Worm (Caenorhabditis elegans): ENCODE measurements around the gene dph-5.
A peak's percentile ranks its signal among the peaks of the same experiment; 100 is the strongest.

Gene dph-5

ce11 chrII:11305627-11306449, 44.2 kb upstream of the dph-5 start, which contains the start of gene rsf-1 (continued):
- no peak for TF ChIP-seq dmd-6 (GFP tag; IDR thresholded peaks at IDR 0.05)
- TF ChIP-seq lin-38 (GFP tag; IDR thresholded peaks at IDR 0.05), result peak; percentile 40; the same call in 1 of the 2 replicates

DNA sequence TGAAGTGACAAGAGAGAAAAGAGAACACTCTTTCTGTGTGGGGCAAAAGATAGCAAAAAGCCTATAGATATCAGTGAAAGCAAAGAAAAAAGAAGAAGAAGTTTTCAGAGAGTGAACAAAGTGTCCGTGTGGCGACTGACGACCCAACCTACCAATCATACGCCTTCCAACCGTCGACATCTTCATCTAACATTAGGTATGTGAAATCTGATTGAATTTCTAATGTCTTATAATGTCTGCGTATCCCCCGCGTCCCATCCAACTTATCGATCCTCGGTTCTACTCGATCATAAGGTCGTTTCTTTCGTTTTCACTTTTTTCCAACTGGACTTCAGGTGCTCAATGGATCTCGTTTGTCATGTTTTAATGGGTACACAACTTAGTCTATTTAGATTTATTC, 42.7 kb upstream of the dph-5 start:
- TF ChIP-seq attf-4 (tag; optimal IDR thresholded peaks at IDR 0.05) (no peak), egl-43 (GFP tag; IDR thresholded peaks at IDR 0.05) (no peak), zip-11 (GFP tag; IDR thresholded peaks at IDR 0.05) (no peak), nhr-25 (tag; optimal IDR thresholded peaks at IDR 0.05; ENCODE audit: borderline replicate concordance, insufficient read depth) (peak; percentile 7), snpc-1.2 (GFP tag; IDR thresholded peaks at IDR 0.05) (no peak), daf-8 (GFP tag; IDR thresholded peaks at IDR 0.05) (no peak), hlh-30 (tag; optimal IDR thresholded peaks at IDR 0.05; ENCODE audit: insufficient read depth) (peak; percentile 49), Y75B8A.6 (GFP tag; IDR thresholded peaks at IDR 0.05) (0 out of 2 replicates have a peak, but pooled peaks have one; percentile 39), nhr-28 (tag; optimal IDR thresholded peaks at IDR 0.05) (peak; percentile 27), daf-12 (tag; optimal IDR thresholded peaks at IDR 0.05) (no peak), lin-15B (tag; optimal IDR thresholded peaks at IDR 0.05) (no peak), nhr-77 (tag; optimal IDR thresholded peaks at IDR 0.05) (no peak), nhr-48 (tag; optimal IDR thresholded peaks at IDR 0.05) (no peak), ceh-32 (tag; optimal IDR thresholded peaks at IDR 0.05; ENCODE audit: poor library complexity) (no peak), mxl-3 (GFP tag; optimal IDR thresholded peaks at IDR 0.05) (no peak), fkh-10 (GFP tag; optimal IDR thresholded peaks at IDR 0.05) (no peak), T26A8.4 (GFP tag; IDR thresholded peaks at IDR 0.05) (no peak), mdl-1 (tag; optimal IDR thresholded peaks at IDR 0.05) (peak in 1 of 2 experiments; percentile 19), hlh-11 (tag; optimal IDR thresholded peaks at IDR 0.05) (peak; percentile 19)

- TF ChIP-seq arid-1 (GFP tag; conservative IDR thresholded peaks at IDR 0.05) (no peak), nhr-76 (tag; optimal IDR thresholded peaks at IDR 0.05) (no peak), lir-3 (tag; optimal IDR thresholded peaks at IDR 0.05) (no peak), zip-2 (tag; optimal IDR thresholded peaks at IDR 0.05) (no peak), ceh-62 (tag; optimal IDR thresholded peaks at IDR 0.05) (no peak), dpl-1 (GFP tag; optimal IDR thresholded peaks at IDR 0.05) (no peak), Y5F2A.4 (GFP tag; optimal IDR thresholded peaks at IDR 0.05) (no peak), zfp-3 (GFP tag; conservative IDR thresholded peaks at IDR 0.05) (no peak), nhr-111 (GFP tag; optimal IDR thresholded peaks at IDR 0.05) (no peak), attf-4 (tag; optimal IDR thresholded peaks at IDR 0.05) (no peak), daf-12 (tag; optimal IDR thresholded peaks at IDR 0.05) (no peak), egl-27 (tag; optimal IDR thresholded peaks at IDR 0.05) (no peak), nhr-77 (tag; optimal IDR thresholded peaks at IDR 0.05) (no peak)
These were observed 42.0 kb upstream of the dph-5 start for ce11 chrII:11307953-11308352.

DNA sequence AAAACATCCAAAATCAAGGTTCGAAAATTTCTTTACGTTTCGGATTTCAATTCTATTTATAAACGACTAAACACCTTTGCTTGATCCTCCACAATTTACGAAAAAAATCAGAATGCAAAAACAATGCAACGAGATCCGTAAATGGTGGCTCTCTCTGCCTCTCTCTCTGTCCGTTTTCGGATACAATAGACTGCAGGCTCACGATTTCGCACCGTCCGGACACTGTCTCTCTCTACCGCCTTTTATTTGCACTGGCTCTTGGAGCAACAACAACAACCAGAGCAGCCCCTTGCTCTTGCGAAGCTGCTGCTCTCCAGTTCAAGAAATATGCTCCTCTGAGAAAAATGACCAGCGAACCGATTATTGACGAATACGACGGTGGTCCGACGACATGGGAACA, 37.8 kb upstream of the dph-5 start, which contains the start of gene T24F1.7:
Gene T24F1.7 (plus strand): TSS at position 301 of the 400 bp plus-strand sequence.
- 0 out of 2 replicates have a peak, but pooled peaks have one; percentile 5 for TF ChIP-seq D1046.2 (GFP tag; IDR thresholded peaks at IDR 0.05)
- no peak for TF ChIP-seq mdl-1 (tag; optimal IDR thresholded peaks at IDR 0.05)
- TF ChIP-seq set-16 (GFP tag; IDR thresholded peaks at IDR 0.05), result peak; percentile 34; the same call in 1 of the 2 replicates
- no peak for TF ChIP-seq cey-2 (tag; optimal IDR thresholded peaks at IDR 0.05; ENCODE audit: borderline replicate concordance, insufficient read depth)
- peak; percentile 72 for TF ChIP-seq aha-1 (tag)
- TF ChIP-seq nhr-237 (tag; optimal IDR thresholded peaks at IDR 0.05), result no peak

All from whole organism, L4 larva.